Worm (Caenorhabditis elegans) whole organism, late embryonic: Measurements from ENCODE around the gene C36A4.10.

Experiments used
- F13H6.1 ChIP-seq: sonication (generic microtip); optimal IDR thresholded peaks from 2 replicates; lab custom pipeline; 2016; ENCODE audit warnings: missing genetic modification characterization, missing compliant biosample characterization
- K02D7.2 ChIP-seq: sonication (generic microtip); optimal IDR thresholded peaks from 2 replicates; lab custom pipeline; 2017; ENCODE audit warnings: mild to moderate bottlenecking, missing genetic modification characterization, missing compliant biosample characterization
- ama-1 ChIP-seq: fragments of 150-350 bp; optimal IDR thresholded peaks from 2 replicates; lab custom pipeline; 2014
- dmd-4 ChIP-seq: sonication (generic microtip); optimal IDR thresholded peaks from 2 replicates; lab custom pipeline; 2016; ENCODE audit warnings: borderline replicate concordance, missing genetic modification characterization, missing compliant biosample characterization
- dve-1 ChIP-seq: sonication (generic microtip); optimal IDR thresholded peaks from 2 replicates; lab custom pipeline; 2017; ENCODE audit warnings: antibody characterized with exemption, mild to moderate bottlenecking, missing genetic modification characterization, missing compliant biosample characterization
- rnt-1 ChIP-seq: sonication (generic microtip); optimal IDR thresholded peaks from 2 replicates; lab custom pipeline; 2016; ENCODE audit warnings: missing genetic modification characterization, missing compliant biosample characterization
- ttx-3 ChIP-seq: sonication (generic microtip); optimal IDR thresholded peaks from 2 replicates; lab custom pipeline; 2016; ENCODE audit warnings: missing genetic modification reagents, missing genetic modification characterization, missing compliant biosample characterization
- unc-42 ChIP-seq: sonication (generic microtip); optimal IDR thresholded peaks from 2 replicates; lab custom pipeline; 2016; ENCODE audit warnings: missing genotype, missing genetic modification characterization, missing compliant biosample characterization

DNA sequence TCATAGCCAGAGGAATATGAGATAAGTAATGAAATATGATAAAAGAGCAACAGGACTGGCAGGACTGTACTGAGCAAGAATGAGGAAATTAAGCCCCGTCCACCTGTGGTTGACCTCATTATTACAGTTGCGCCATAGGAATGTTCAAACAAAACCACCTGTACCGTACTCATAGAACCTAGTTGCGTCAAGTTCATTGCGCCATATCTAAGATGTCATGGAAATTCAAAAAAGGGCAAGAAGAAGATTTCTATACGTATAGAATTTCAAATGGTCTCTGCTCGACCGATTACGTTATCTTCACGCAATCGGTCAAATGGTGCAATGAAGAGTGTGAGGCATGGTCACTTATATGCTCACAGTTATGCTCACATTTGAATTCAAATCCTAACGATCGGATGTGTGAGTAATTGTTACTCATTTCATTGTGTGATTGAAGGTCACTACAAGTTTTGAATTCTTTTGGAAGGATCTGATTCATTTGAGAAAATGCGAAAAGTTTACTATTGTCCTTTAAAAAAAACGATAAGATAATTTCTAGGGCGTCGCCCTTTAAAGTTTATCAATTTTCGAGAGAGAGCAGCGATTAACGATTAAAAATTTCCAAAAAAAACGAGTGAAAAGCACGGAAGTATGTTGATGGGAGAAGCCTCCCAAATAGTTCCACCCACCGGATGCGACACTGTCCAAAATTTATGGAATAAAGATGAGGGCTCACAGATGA is 40.6 kb upstream of the C36A4.10 start:
- TF ChIP-seq K02D7.2 (tag; lab: Kevin White, UChicago): no peak
- TF ChIP-seq dve-1 (tag; lab: Kevin White, UChicago): no peak
- no peak for TF ChIP-seq rnt-1 (tag; lab: Kevin White, UChicago)
- TF ChIP-seq F13H6.1: no peak
- TF ChIP-seq unc-42 (tag; lab: Kevin White, UChicago): no peak
- no peak for TF ChIP-seq dmd-4 (tag; lab: Kevin White, UChicago)
- TF ChIP-seq ttx-3 (tag; lab: Kevin White, UChicago): no peak
- TF ChIP-seq ama-1 (lab: Kevin White, UChicago): no peak
